Worm (Caenorhabditis elegans) whole organism, L4 larva: ENCODE results near the gene M106.8.

Experiments
- F26F4.8 ChIP-seq: fragments of 200-800 bp; sonication (Bioruptor generic); conservative IDR thresholded peaks from 2 replicates; pipeline ENCODE4 v1.3.6; 2022; ENCODE audit warnings: missing genetic modification characterization, missing compliant biosample characterization
- F44E2.7 ChIP-seq: fragments of 200-800 bp; sonication (Bioruptor generic); IDR thresholded peaks from 2 replicates; pipeline ENCODE4 v2.1.2; 2022; ENCODE audit warnings: missing genetic modification characterization, missing compliant biosample characterization
- F49E8.2 ChIP-seq: sonication (generic microtip); optimal IDR thresholded peaks from 2 replicates; lab custom pipeline; 2016; ENCODE audit warnings: missing compliant biosample characterization, mild to moderate bottlenecking, missing genetic modification characterization, borderline replicate concordance
- R02D3.7 ChIP-seq: fragments of 150-350 bp; sonication (generic microtip); optimal IDR thresholded peaks from 3 replicates; lab custom pipeline; 2014; ENCODE audit warnings: missing biosample characterization, missing genetic modification characterization
- T26A8.4 ChIP-seq: fragments of 200-800 bp; sonication (Bioruptor generic); IDR thresholded peaks from 2 replicates; pipeline ENCODE4 v1.3.6; 2022; ENCODE audit warnings: missing genetic modification characterization, missing compliant biosample characterization
- Y48G9A.11 ChIP-seq: fragments of 200-800 bp; sonication (Bioruptor generic); IDR thresholded peaks from 2 replicates; pipeline ENCODE4 v1.3.6; 2022; ENCODE audit warnings: missing genetic modification reagents, missing genetic modification characterization, missing compliant biosample characterization
- Y75B8A.6 ChIP-seq: fragments of 200-800 bp; sonication (Bioruptor generic); IDR thresholded peaks from 2 replicates; pipeline ENCODE4 v1.3.6; 2022; ENCODE audit warnings: missing genetic modification reagents, missing genetic modification characterization, missing compliant biosample characterization
- ZK337.2 ChIP-seq: fragments of 200-800 bp; sonication (Bioruptor generic); IDR thresholded peaks from 2 replicates; pipeline ENCODE4 v1.3.6; 2022; ENCODE audit warnings: missing genetic modification reagents, missing genetic modification characterization, missing compliant biosample characterization
- aha-1 ChIP-seq: fragments of 150-350 bp; peaks from one replicate; lab custom pipeline; 2014; ENCODE audit warnings: missing biosample characterization, missing genetic modification characterization
- ama-1 ChIP-seq: fragments of 150-350 bp; optimal IDR thresholded peaks from 2 replicates; lab custom pipeline; 2014; ENCODE audit warnings: inconsistent platforms, mixed read lengths
- arid-1 ChIP-seq: fragments of 200-800 bp; sonication (Bioruptor generic); conservative IDR thresholded peaks from 2 replicates; pipeline ENCODE4 v1.3.6; 2022; ENCODE audit warnings: missing genetic modification reagents, missing genetic modification characterization, missing compliant biosample characterization
- attf-4 ChIP-seq: sonication (generic microtip); optimal IDR thresholded peaks from 3 replicates; lab custom pipeline; 2017; ENCODE audit warnings: missing biosample characterization, missing genetic modification characterization
- ceh-20 ChIP-seq: fragments of 200-800 bp; sonication (Bioruptor generic); IDR thresholded peaks from 2 replicates; pipeline ENCODE4 v1.3.6; 2022; ENCODE audit warnings: missing genetic modification reagents, missing genetic modification characterization, missing compliant biosample characterization
- ceh-32 ChIP-seq: sonication (generic microtip); optimal IDR thresholded peaks from 2 replicates; lab custom pipeline; 2016; ENCODE audit warnings: mild to moderate bottlenecking, missing genetic modification characterization, missing compliant biosample characterization; ENCODE audit not compliant: poor library complexity
- ceh-44 ChIP-seq: fragments of 200-800 bp; sonication (Bioruptor generic); IDR thresholded peaks from 2 replicates; pipeline ENCODE4 v1.3.6; 2022; ENCODE audit warnings: missing genetic modification reagents, missing genetic modification characterization, missing compliant biosample characterization
- ceh-82 ChIP-seq: sonication (generic microtip); optimal IDR thresholded peaks from 2 replicates; lab custom pipeline; 2017; ENCODE audit warnings: missing biosample characterization, missing genetic modification characterization
- dmd-6 ChIP-seq: fragments of 200-800 bp; sonication (Bioruptor generic); IDR thresholded peaks from 2 replicates; pipeline ENCODE4 v1.3.6; 2022; ENCODE audit warnings: missing genetic modification reagents, missing genetic modification characterization, missing compliant biosample characterization
- duxl-1 ChIP-seq: sonication (generic microtip); optimal IDR thresholded peaks from 2 replicates; lab custom pipeline; 2016; ENCODE audit warnings: mild to moderate bottlenecking, missing genetic modification characterization, moderate library complexity, missing compliant biosample characterization; ENCODE audit not compliant: poor library complexity
- dve-1 ChIP-seq: sonication (generic microtip); optimal IDR thresholded peaks from 2 replicates; lab custom pipeline; 2017; ENCODE audit warnings: antibody characterized with exemption, mild to moderate bottlenecking, missing genetic modification characterization, missing compliant biosample characterization; ENCODE audit not compliant: insufficient read depth
- gei-8 ChIP-seq: fragments of 200-800 bp; sonication (Bioruptor generic); optimal IDR thresholded peaks from 2 replicates; lab custom pipeline; 2018; ENCODE audit warnings: mild to moderate bottlenecking, missing genetic modification characterization, missing compliant biosample characterization
- hlh-11 ChIP-seq: fragments of 200-800 bp; sonication (Bioruptor generic); optimal IDR thresholded peaks from 2 replicates; lab custom pipeline; 2018; ENCODE audit warnings: mild to moderate bottlenecking, missing genetic modification characterization, missing compliant biosample characterization
- hlh-30 ChIP-seq: sonication (generic microtip); optimal IDR thresholded peaks from 2 replicates; lab custom pipeline; 2017; ENCODE audit warnings: antibody characterized with exemption, mild to moderate bottlenecking, missing genetic modification characterization, missing compliant biosample characterization; ENCODE audit not compliant: insufficient read depth
- hmg-1.1 ChIP-seq: fragments of 200-800 bp; sonication (Bioruptor generic); IDR thresholded peaks from 2 replicates; pipeline ENCODE4 v1.3.6; 2022; ENCODE audit warnings: missing genetic modification reagents, missing genetic modification characterization, missing compliant biosample characterization
- lim-7 ChIP-seq: fragments of 200-800 bp; sonication (Bioruptor generic); IDR thresholded peaks from 2 replicates; pipeline ENCODE4 v1.3.6; 2022; ENCODE audit warnings: missing genetic modification characterization, missing compliant biosample characterization
- lin-13 ChIP-seq: fragments of 150-350 bp; optimal IDR thresholded peaks from 2 replicates; lab custom pipeline; 2014; ENCODE audit warnings: missing biosample characterization, missing genetic modification reagents, missing genetic modification characterization
- lin-38 ChIP-seq: fragments of 200-800 bp; sonication (Bioruptor generic); IDR thresholded peaks from 2 replicates; pipeline ENCODE4 v1.3.6; 2022; ENCODE audit warnings: missing genetic modification reagents, missing genetic modification characterization, missing compliant biosample characterization
- madf-5 ChIP-seq, 2 experiments: fragments of 200-800 bp; sonication (Bioruptor generic); IDR thresholded peaks; 2 replicates each; pipeline ENCODE4 v1.3.6; 2022; ENCODE audit warnings: missing compliant biosample characterization in 2 of 2, missing genetic modification characterization in 2 of 2
- mep-1 ChIP-seq: fragments of 150-350 bp; sonication (generic microtip); optimal IDR thresholded peaks from 3 replicates; lab custom pipeline; 2014; ENCODE audit warnings: missing biosample characterization, missing genetic modification characterization
- mes-2 ChIP-seq: sonication (generic microtip); optimal IDR thresholded peaks from 2 replicates; lab custom pipeline; 2016; ENCODE audit warnings: missing genotype, mild to moderate bottlenecking, missing genetic modification characterization, missing compliant biosample characterization; ENCODE audit not compliant: poor library complexity, severe bottlenecking
- mxl-2 ChIP-seq: fragments of 200-800 bp; sonication (Bioruptor generic); conservative IDR thresholded peaks from 2 replicates; pipeline ENCODE4 v1.3.6; 2022; ENCODE audit warnings: missing genetic modification reagents, missing genetic modification characterization, missing compliant biosample characterization
- nhr-28 ChIP-seq: fragments of 150-350 bp; optimal IDR thresholded peaks from 2 replicates; lab custom pipeline; 2014; ENCODE audit warnings: missing biosample characterization, missing genetic modification characterization
- nhr-42 ChIP-seq: fragments of 200-800 bp; sonication (Bioruptor generic); IDR thresholded peaks from 2 replicates; pipeline ENCODE4 v1.3.6; 2022; ENCODE audit warnings: missing genetic modification characterization, missing compliant biosample characterization
- rbr-2 ChIP-seq: sonication (generic microtip); optimal IDR thresholded peaks from 2 replicates; lab custom pipeline; 2016; ENCODE audit warnings: missing genotype, missing genetic modification characterization, missing compliant biosample characterization
- saeg-2 ChIP-seq: fragments of 200-800 bp; sonication (Bioruptor generic); IDR thresholded peaks from 2 replicates; pipeline ENCODE4 v1.3.6; 2022; ENCODE audit warnings: missing genetic modification reagents, missing genetic modification characterization, missing compliant biosample characterization
- skn-1 ChIP-seq: fragments of 150-350 bp; optimal IDR thresholded peaks from 2 replicates; lab custom pipeline; 2014; ENCODE audit warnings: missing biosample characterization, missing genetic modification characterization
- snpc-4 ChIP-seq: fragments of 150-350 bp; optimal IDR thresholded peaks from 2 replicates; lab custom pipeline; 2014; ENCODE audit warnings: missing biosample characterization, missing genetic modification characterization
- unc-130 ChIP-seq: sonication (generic microtip); optimal IDR thresholded peaks from 2 replicates; lab custom pipeline; 2016; ENCODE audit warnings: missing genetic modification reagents, missing genetic modification characterization, missing compliant biosample characterization
- unc-62 ChIP-seq, 3 experiments: fragments of 150-350 bp in 1 of 3; sonication (generic microtip); optimal IDR thresholded peaks in 2 of 3; peaks in 1 of 3; 1 replicate in 1 of 3; 2 replicates in 2 of 3; lab custom pipeline; 2014 to 2017; ENCODE audit warnings: missing biosample characterization in 3 of 3, missing genetic modification characterization in 3 of 3, missing genetic modification reagents in 3 of 3, missing genotype in 1 of 3
- vab-7 ChIP-seq: fragments of 200-800 bp; sonication (Bioruptor generic); IDR thresholded peaks from 2 replicates; pipeline ENCODE4 v1.3.6; 2022; ENCODE audit warnings: missing genetic modification reagents, missing genetic modification characterization, missing compliant biosample characterization
- zag-1 ChIP-seq: fragments of 150-350 bp; optimal IDR thresholded peaks from 2 replicates; lab custom pipeline; 2014; ENCODE audit warnings: missing biosample characterization, missing genetic modification characterization
- zip-2 ChIP-seq: fragments of 150-350 bp; optimal IDR thresholded peaks from 2 replicates; lab custom pipeline; 2014; ENCODE audit warnings: missing biosample characterization, missing genetic modification characterization

Gene M106.8

DNA sequence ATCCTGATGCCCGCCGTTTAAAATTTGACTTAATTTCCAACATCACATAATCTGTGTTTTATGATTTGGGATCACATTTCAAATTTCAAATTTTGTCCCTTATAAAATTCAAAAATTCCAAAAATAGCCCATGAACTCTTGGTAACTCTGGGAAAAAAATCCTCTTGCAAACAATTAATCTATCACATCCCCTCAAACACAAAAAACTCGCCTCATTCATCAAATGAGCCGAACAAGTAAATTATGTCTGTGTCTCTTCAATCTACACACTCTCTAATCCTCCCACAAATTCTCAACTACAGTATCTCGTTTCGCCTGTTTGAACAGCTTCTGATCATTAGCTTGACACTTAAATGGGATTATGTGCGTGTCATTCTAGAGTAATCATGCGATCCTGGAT, 32.7 kb downstream of the M106.8 start, which contains the start of gene msrp-7:
TSS of gene msrp-7 (plus strand) at position 301 of the 400 bp plus-strand sequence.
- no peak for TF ChIP-seq ceh-82
- no peak for TF ChIP-seq mes-2
- TF ChIP-seq zip-2, result no peak
- TF ChIP-seq gei-8 (GFP tag; lab: Kevin White, UChicago), result no peak
- TF ChIP-seq dmd-6 (GFP tag; lab: Robert Waterston, UW), result no peak
- TF ChIP-seq hlh-30, result no peak
- no peak for TF ChIP-seq madf-5 (GFP tag; IDR thresholded peaks at IDR 0.05; lab: Robert Waterston, UW)
- no peak for TF ChIP-seq hlh-11 (tag; lab: Kevin White, UChicago)
- TF ChIP-seq Y48G9A.11 (GFP tag; lab: Robert Waterston, UW), result no peak
- no peak for TF ChIP-seq duxl-1 (tag; lab: Kevin White, UChicago)
- TF ChIP-seq F26F4.8, result no peak

DNA sequence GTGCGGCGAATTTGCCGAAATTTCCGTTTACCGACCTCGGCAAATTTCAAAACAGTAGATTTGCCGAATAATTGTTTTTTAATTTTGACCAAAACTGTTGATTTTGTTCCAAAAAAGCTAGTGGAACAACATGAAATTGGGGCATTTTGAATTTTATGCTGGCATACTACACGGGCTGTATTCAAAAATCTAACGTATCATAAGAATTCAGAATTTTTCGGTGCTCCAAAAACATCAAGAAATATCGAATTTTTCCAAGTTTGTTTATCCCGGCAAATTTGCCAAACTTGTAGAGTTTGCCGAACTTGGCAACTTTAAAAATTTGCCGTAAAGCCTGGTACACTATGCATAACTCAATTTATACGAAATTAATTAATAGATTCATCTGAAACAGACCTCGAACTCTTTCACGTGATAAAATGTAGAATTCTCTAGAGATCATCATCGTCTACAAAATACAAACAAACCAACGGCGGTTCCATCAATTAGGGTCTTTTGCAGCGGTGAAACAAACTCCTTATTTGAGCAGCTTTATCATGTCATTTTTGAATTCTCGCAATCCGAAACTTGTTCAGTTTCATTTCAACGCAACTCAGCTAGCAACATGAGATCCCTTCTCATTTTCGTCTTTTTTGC, 34.6 kb downstream of the M106.8 start, which contains the start of gene R06F6.14:
TSS of gene R06F6.14 (plus strand) at position 586 of the 636 bp plus-strand sequence.
- TF ChIP-seq unc-62 (GFP tag; optimal IDR thresholded peaks at IDR 0.05 in 1 of 2; lab: Kevin White, UChicago) (peak in 1 of 2 experiments; percentile 62), unc-62 (tag; optimal IDR thresholded peaks at IDR 0.05; lab: Kevin White, UChicago) (no peak), aha-1 (tag; lab: Kevin White, UChicago) (peak; percentile 91), skn-1 (no peak)

DNA sequence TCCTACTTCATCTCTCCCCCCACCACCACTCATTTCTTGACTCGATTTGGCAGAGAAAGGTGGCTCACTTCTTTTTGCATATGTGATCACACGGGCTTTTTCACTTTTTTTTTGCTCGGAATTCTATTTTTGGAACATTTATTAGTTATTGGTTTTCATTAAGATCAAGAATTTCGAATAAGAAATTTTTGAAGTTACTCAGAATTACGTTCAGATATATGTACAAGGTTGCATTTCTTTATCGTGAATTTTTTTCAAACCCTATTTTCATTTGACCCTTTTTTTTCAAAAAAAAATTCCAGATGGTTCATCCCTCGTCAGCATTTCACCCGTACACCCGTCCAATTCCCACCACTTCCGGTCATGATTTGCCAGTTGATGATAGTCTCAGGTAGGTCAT, 38.0 kb downstream of the M106.8 start, which contains the start of gene ceh-62:
TSS of gene ceh-62 (plus strand) at position 301 of the 400 bp plus-strand sequence.
- TF ChIP-seq Y75B8A.6 (GFP tag; lab: Robert Waterston, UW), result no peak
- TF ChIP-seq mep-1, result no peak
- TF ChIP-seq aha-1 (tag; lab: Kevin White, UChicago), result peak; percentile 74
- TF ChIP-seq, all 104 proteins: peak for 1

DNA sequence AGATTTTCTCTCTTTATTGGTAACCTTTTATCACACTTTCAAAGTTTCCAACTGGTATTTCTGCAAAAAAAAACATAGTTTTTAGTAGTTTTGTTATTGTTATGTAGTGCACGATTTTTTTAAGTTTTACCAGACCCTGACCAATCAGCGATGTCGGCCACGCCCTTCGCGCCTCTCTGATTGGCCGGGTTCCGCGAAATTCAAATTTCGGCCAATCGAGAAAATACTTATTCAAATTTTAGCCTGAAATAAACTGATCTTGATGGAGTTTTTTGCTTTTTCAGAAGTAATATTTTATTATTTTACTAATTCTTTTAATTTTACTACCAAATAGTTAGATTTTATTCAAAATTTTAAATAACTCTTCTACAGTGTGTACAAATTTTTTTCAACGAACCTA, 38.5 kb downstream of the M106.8 start:
- no peak for TF ChIP-seq dve-1 (tag; lab: Kevin White, UChicago)
- TF ChIP-seq snpc-4 (tag; lab: Kevin White, UChicago), result no peak
- no peak for TF ChIP-seq rbr-2 (tag; lab: Kevin White, UChicago)
- no peak for TF ChIP-seq hmg-1.1 (GFP tag; lab: Robert Waterston, UW)
- TF ChIP-seq attf-4 (tag; lab: Kevin White, UChicago), result no peak
- TF ChIP-seq hlh-11 (tag; lab: Kevin White, UChicago), result no peak
- TF ChIP-seq unc-130, result no peak
- no peak for TF ChIP-seq F44E2.7
- TF ChIP-seq saeg-2, result no peak
- no peak for TF ChIP-seq ama-1
- TF ChIP-seq F49E8.2, result no peak
- no peak for TF ChIP-seq arid-1 (GFP tag; lab: Robert Waterston, UW)
- no peak for TF ChIP-seq ceh-32 (tag; lab: Kevin White, UChicago)
- no peak for TF ChIP-seq lim-7 (GFP tag; lab: Robert Waterston, UW)
- no peak for TF ChIP-seq nhr-42 (GFP tag; lab: Robert Waterston, UW)
- TF ChIP-seq unc-62 (GFP tag; optimal IDR thresholded peaks at IDR 0.05 in 1 of 2; lab: Kevin White, UChicago), result no peak
- TF ChIP-seq unc-62 (tag; optimal IDR thresholded peaks at IDR 0.05; lab: Kevin White, UChicago), result no peak
- TF ChIP-seq vab-7 (GFP tag; lab: Robert Waterston, UW), result no peak
- no peak for TF ChIP-seq lin-38 (GFP tag; lab: Robert Waterston, UW)

DNA sequence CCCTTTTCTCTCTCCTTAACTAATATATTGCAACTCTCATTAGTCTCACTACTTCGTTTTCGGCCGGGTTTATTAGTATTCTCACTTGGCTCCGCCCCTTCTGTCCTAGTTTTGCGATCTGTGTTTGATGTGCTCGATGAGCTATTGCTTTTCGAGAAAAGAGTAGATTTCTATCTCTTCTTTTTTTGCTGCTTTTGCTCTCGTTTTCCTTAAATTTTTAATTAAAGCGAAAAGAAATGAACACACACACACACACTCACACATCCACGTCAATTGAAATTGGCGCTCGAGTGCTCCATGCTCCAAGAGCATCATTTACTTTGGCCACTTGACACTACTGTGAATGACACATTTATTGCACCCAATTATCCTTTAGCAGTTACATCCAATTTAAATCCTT, 39.0 kb downstream of the M106.8 start:
- no peak for TF ChIP-seq vab-7 (GFP tag; lab: Robert Waterston, UW)
- TF ChIP-seq R02D3.7 (tag; lab: Kevin White, UChicago), result no peak
- no peak for TF ChIP-seq lin-38 (GFP tag; lab: Robert Waterston, UW)
- no peak for TF ChIP-seq mxl-2 (GFP tag; lab: Robert Waterston, UW)
- no peak for TF ChIP-seq T26A8.4
- no peak for TF ChIP-seq rbr-2 (tag; lab: Kevin White, UChicago)
- no peak for TF ChIP-seq lin-13 (GFP tag; lab: Kevin White, UChicago)
- no peak for TF ChIP-seq Y75B8A.6 (GFP tag; lab: Robert Waterston, UW)
- no peak for TF ChIP-seq ZK337.2 (GFP tag; lab: Robert Waterston, UW)
- no peak for TF ChIP-seq saeg-2
- TF ChIP-seq nhr-28, result no peak
- TF ChIP-seq zag-1 (tag; lab: Kevin White, UChicago), result no peak
- no peak for TF ChIP-seq ceh-44
- no peak for TF ChIP-seq ceh-20 (GFP tag; lab: Robert Waterston, UW)
- TF ChIP-seq, all 104 proteins: peak for 0
